Worm (Caenorhabditis elegans) whole organism, L1 larva: ENCODE results near the gene srt-15.

Experiments
- F16B12.6 ChIP-seq: fragments of 150-350 bp; optimal IDR thresholded peaks from 2 replicates; lab custom pipeline; 2014; ENCODE audit warnings: missing biosample characterization, missing genetic modification characterization
- aha-1 ChIP-seq: fragments of 150-350 bp; optimal IDR thresholded peaks from 2 replicates; lab custom pipeline; 2014; ENCODE audit warnings: missing biosample characterization, missing genetic modification characterization
- alr-1 ChIP-seq: fragments of 200-800 bp; sonication (Bioruptor generic); optimal IDR thresholded peaks from 2 replicates; lab custom pipeline; 2018; ENCODE audit warnings: borderline replicate concordance, mild to moderate bottlenecking, missing genetic modification characterization, missing compliant biosample characterization
- ama-1 ChIP-seq: fragments of 150-350 bp; optimal IDR thresholded peaks from 2 replicates; lab custom pipeline; 2014
- blmp-1 ChIP-seq: fragments of 150-350 bp; optimal IDR thresholded peaks from 2 replicates; lab custom pipeline; 2014; ENCODE audit warnings: missing biosample characterization, missing genetic modification characterization
- ceh-88 ChIP-seq: fragments of 200-800 bp; sonication (Bioruptor generic); IDR thresholded peaks from 2 replicates; pipeline ENCODE4 v1.3.6; 2022; ENCODE audit warnings: missing genetic modification characterization, missing compliant biosample characterization
- ces-1 ChIP-seq: fragments of 150-350 bp; optimal IDR thresholded peaks from 2 replicates; lab custom pipeline; 2014; ENCODE audit warnings: missing biosample characterization, missing genetic modification reagents, missing genetic modification characterization
- dsc-1 ChIP-seq: sonication (generic microtip); optimal IDR thresholded peaks from 2 replicates; lab custom pipeline; 2016; ENCODE audit warnings: mild to moderate bottlenecking, missing genetic modification characterization, missing compliant biosample characterization
- efl-3 ChIP-seq: fragments of 200-800 bp; sonication (Bioruptor generic); optimal IDR thresholded peaks from 2 replicates; lab custom pipeline; 2018; ENCODE audit warnings: mild to moderate bottlenecking, missing genetic modification characterization, missing compliant biosample characterization
- egl-13 ChIP-seq: sonication (generic microtip); optimal IDR thresholded peaks from 2 replicates; lab custom pipeline; 2016; ENCODE audit warnings: missing genotype, missing genetic modification reagents, missing genetic modification characterization, missing compliant biosample characterization
- elt-2 ChIP-seq: sonication (generic microtip); optimal IDR thresholded peaks from 2 replicates; lab custom pipeline; 2016; ENCODE audit warnings: missing genetic modification characterization, mild to moderate bottlenecking, inconsistent platforms, missing compliant biosample characterization, missing genetic modification reagents
- ets-5 ChIP-seq: fragments of 200-800 bp; sonication (Bioruptor generic); IDR thresholded peaks from 2 replicates; pipeline ENCODE4 v1.3.6; 2022; ENCODE audit warnings: missing genetic modification characterization, missing compliant biosample characterization
- fkh-8 ChIP-seq: sonication (generic microtip); optimal IDR thresholded peaks from 2 replicates; lab custom pipeline; 2016; ENCODE audit warnings: mild to moderate bottlenecking, missing genetic modification characterization, missing compliant biosample characterization
- fos-1 ChIP-seq: fragments of 150-350 bp; optimal IDR thresholded peaks from 2 replicates; lab custom pipeline; 2014; ENCODE audit warnings: missing biosample characterization, missing genetic modification characterization
- grh-1 ChIP-seq: fragments of 200-800 bp; sonication (Bioruptor generic); IDR thresholded peaks from 2 replicates; pipeline ENCODE4 v1.3.6; 2022; ENCODE audit warnings: missing genetic modification reagents, missing genetic modification characterization, missing compliant biosample characterization
- hlh-4 ChIP-seq: sonication (generic microtip); optimal IDR thresholded peaks from 2 replicates; lab custom pipeline; 2016; ENCODE audit warnings: mild to moderate bottlenecking, missing genetic modification characterization, missing compliant biosample characterization
- hpl-2 ChIP-seq: fragments of 150-350 bp; optimal IDR thresholded peaks from 2 replicates; lab custom pipeline; 2014; ENCODE audit warnings: missing biosample characterization, missing genetic modification reagents, missing genetic modification characterization
- isw-1 ChIP-seq: fragments of 200-800 bp; sonication (Bioruptor generic); IDR thresholded peaks from 2 replicates; pipeline ENCODE4 v1.3.6; 2022; ENCODE audit warnings: missing genetic modification characterization, missing compliant biosample characterization
- lin-15B ChIP-seq: fragments of 150-350 bp; sonication (generic microtip); optimal IDR thresholded peaks from 3 replicates; lab custom pipeline; 2014; ENCODE audit warnings: missing biosample characterization, missing genetic modification characterization
- mab-9 ChIP-seq: fragments of 200-800 bp; sonication (Bioruptor generic); IDR thresholded peaks from 2 replicates; pipeline ENCODE4 v1.3.6; 2022; ENCODE audit warnings: missing genetic modification reagents, missing genetic modification characterization, missing compliant biosample characterization
- mef-2 ChIP-seq: fragments of 150-350 bp; optimal IDR thresholded peaks from 2 replicates; lab custom pipeline; 2014; ENCODE audit warnings: missing biosample characterization, missing genetic modification characterization
- nhr-12 ChIP-seq: sonication (generic microtip); optimal IDR thresholded peaks from 2 replicates; lab custom pipeline; 2017; ENCODE audit warnings: missing biosample characterization, missing genetic modification characterization
- nhr-20 ChIP-seq: sonication (generic microtip); optimal IDR thresholded peaks from 2 replicates; lab custom pipeline; 2016; ENCODE audit warnings: mild to moderate bottlenecking, missing genetic modification characterization, missing compliant biosample characterization
- nhr-28 ChIP-seq: fragments of 150-350 bp; optimal IDR thresholded peaks from 2 replicates; lab custom pipeline; 2014; ENCODE audit warnings: missing biosample characterization, missing genetic modification characterization
- nhr-47 ChIP-seq: sonication (generic microtip); optimal IDR thresholded peaks from 2 replicates; lab custom pipeline; 2016; ENCODE audit warnings: mild to moderate bottlenecking, missing genetic modification characterization, moderate library complexity, missing compliant biosample characterization
- nhr-71 ChIP-seq: sonication (generic microtip); optimal IDR thresholded peaks from 2 replicates; lab custom pipeline; 2016; ENCODE audit warnings: mild to moderate bottlenecking, missing genetic modification characterization, moderate library complexity, missing compliant biosample characterization
- nhr-77 ChIP-seq: fragments of 150-350 bp; optimal IDR thresholded peaks from 2 replicates; lab custom pipeline; 2014; ENCODE audit warnings: missing biosample characterization, missing genetic modification characterization
- nhr-84 ChIP-seq: sonication (generic microtip); optimal IDR thresholded peaks from 2 replicates; lab custom pipeline; 2017; ENCODE audit warnings: missing biosample characterization, missing genetic modification characterization
- nhr-90 ChIP-seq: sonication (generic microtip); optimal IDR thresholded peaks from 2 replicates; lab custom pipeline; 2016; ENCODE audit warnings: mild to moderate bottlenecking, missing genetic modification characterization, missing compliant biosample characterization; ENCODE audit not compliant: poor library complexity
- pqm-1 ChIP-seq: sonication (generic microtip); optimal IDR thresholded peaks from 3 replicates; lab custom pipeline; 2017; ENCODE audit warnings: missing biosample characterization, missing genetic modification characterization
- rnt-1 ChIP-seq: sonication (generic microtip); optimal IDR thresholded peaks from 2 replicates; lab custom pipeline; 2016; ENCODE audit warnings: mild to moderate bottlenecking, missing genetic modification characterization, moderate library complexity, missing compliant biosample characterization
- snpc-4 ChIP-seq: fragments of 150-350 bp; optimal IDR thresholded peaks from 2 replicates; lab custom pipeline; 2014; ENCODE audit warnings: missing biosample characterization, missing genetic modification characterization
- sox-4 ChIP-seq: sonication (generic microtip); optimal IDR thresholded peaks from 2 replicates; lab custom pipeline; 2016; ENCODE audit warnings: missing genetic modification characterization, missing compliant biosample characterization
- sptf-1 ChIP-seq: fragments of 150-350 bp; optimal IDR thresholded peaks from 2 replicates; lab custom pipeline; 2014; ENCODE audit warnings: missing biosample characterization, missing genetic modification characterization
- swsn-7 ChIP-seq: sonication (generic microtip); optimal IDR thresholded peaks from 2 replicates; lab custom pipeline; 2016; ENCODE audit warnings: missing genetic modification characterization, missing compliant biosample characterization
- unc-62 ChIP-seq: fragments of 150-350 bp; optimal IDR thresholded peaks from 2 replicates; lab custom pipeline; 2014; ENCODE audit warnings: missing biosample characterization, missing genetic modification reagents, missing genetic modification characterization
- unc-98 ChIP-seq: fragments of 200-800 bp; sonication (Bioruptor generic); IDR thresholded peaks from 2 replicates; pipeline ENCODE4 v1.3.6; 2022; ENCODE audit warnings: missing genetic modification characterization, missing compliant biosample characterization
- xbp-1 ChIP-seq: sonication (generic microtip); optimal IDR thresholded peaks from 2 replicates; lab custom pipeline; 2016; ENCODE audit warnings: missing genetic modification characterization, missing compliant biosample characterization
- ztf-11 ChIP-seq, 2 experiments: sonication (generic microtip); optimal IDR thresholded peaks; 2 replicates each; lab custom pipeline; 2016 to 2017; ENCODE audit warnings: missing genetic modification characterization in 2 of 2, missing biosample characterization in 1 of 2, missing compliant biosample characterization in 1 of 2
- ztf-4 ChIP-seq: fragments of 150-350 bp; optimal IDR thresholded peaks from 2 replicates; lab custom pipeline; 2014; ENCODE audit warnings: missing biosample characterization, missing genetic modification characterization

Gene srt-15

ce11 chrV:3062078-3062477 is at the start of gene srt-15:
Gene srt-15 (minus strand): TSS chrV:3062178.
- no peak for TF ChIP-seq sptf-1
- no peak for TF ChIP-seq hlh-4
- TF ChIP-seq nhr-84: no peak
- TF ChIP-seq ztf-11 (tag; optimal IDR thresholded peaks at IDR 0.05; lab: Kevin White, UChicago): no peak
- TF ChIP-seq alr-1 (tag; lab: Kevin White, UChicago): no peak
- no peak for TF ChIP-seq swsn-7 (tag; lab: Kevin White, UChicago)
- TF ChIP-seq nhr-20 (tag; lab: Kevin White, UChicago): no peak
- no peak for TF ChIP-seq egl-13 (tag; lab: Kevin White, UChicago)
- TF ChIP-seq fos-1: no peak
- no peak for TF ChIP-seq unc-98

ce11 chrV:3107450-3107849 is 45.5 kb upstream of the srt-15 start, which contains the start of gene str-68:
Gene str-68 (minus strand): TSS chrV:3107550.
- TF ChIP-seq hlh-4: no peak
- no peak for TF ChIP-seq blmp-1 (tag; lab: Kevin White, UChicago)
- no peak for TF ChIP-seq nhr-71 (tag; lab: Kevin White, UChicago)
- no peak for TF ChIP-seq sptf-1
- TF ChIP-seq fos-1: no peak
- TF ChIP-seq unc-98: no peak
- TF ChIP-seq F16B12.6 (tag; lab: Kevin White, UChicago): no peak
- no peak for TF ChIP-seq nhr-77 (tag; lab: Kevin White, UChicago)
- TF ChIP-seq ceh-88: no peak
- no peak for TF ChIP-seq egl-13 (tag; lab: Kevin White, UChicago)
- TF ChIP-seq nhr-47 (tag; lab: Kevin White, UChicago): no peak
- TF ChIP-seq hpl-2 (GFP tag; lab: Kevin White, UChicago): no peak
- TF ChIP-seq mab-9 (GFP tag; lab: Robert Waterston, UW): no peak
- TF ChIP-seq isw-1 (GFP tag; lab: Robert Waterston, UW): no peak
- TF ChIP-seq elt-2 (tag; lab: Kevin White, UChicago): no peak
- no peak for TF ChIP-seq grh-1 (GFP tag; lab: Robert Waterston, UW)
- TF ChIP-seq dsc-1 (tag; lab: Kevin White, UChicago): no peak
- no peak for TF ChIP-seq sox-4 (tag; lab: Kevin White, UChicago)
- no peak for TF ChIP-seq lin-15B (tag; lab: Kevin White, UChicago)
- TF ChIP-seq ets-5 (GFP tag; lab: Robert Waterston, UW): no peak

DNA sequence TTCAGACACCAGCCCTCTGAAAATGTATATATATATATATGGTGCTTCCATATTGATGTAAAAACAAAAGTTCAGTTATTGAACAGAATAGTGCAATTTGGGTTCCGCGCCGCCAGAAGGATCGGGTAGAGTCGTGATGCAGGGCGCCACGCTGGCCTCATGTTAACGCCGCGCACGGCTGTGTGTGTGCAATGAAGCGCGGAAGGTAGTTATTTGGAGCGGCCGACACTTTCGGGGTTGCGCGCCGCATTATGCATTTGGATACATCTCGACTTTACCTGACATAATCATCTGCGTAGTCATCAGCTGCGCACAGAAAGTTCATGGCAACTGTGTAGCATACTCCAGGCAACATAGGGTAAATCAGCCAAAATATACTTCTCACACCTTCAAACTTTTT is 44.8 kb upstream of the srt-15 start:
- peak; percentile 25 for TF ChIP-seq snpc-4 (tag; lab: Kevin White, UChicago)
- TF ChIP-seq grh-1 (GFP tag; lab: Robert Waterston, UW): no peak

DNA sequence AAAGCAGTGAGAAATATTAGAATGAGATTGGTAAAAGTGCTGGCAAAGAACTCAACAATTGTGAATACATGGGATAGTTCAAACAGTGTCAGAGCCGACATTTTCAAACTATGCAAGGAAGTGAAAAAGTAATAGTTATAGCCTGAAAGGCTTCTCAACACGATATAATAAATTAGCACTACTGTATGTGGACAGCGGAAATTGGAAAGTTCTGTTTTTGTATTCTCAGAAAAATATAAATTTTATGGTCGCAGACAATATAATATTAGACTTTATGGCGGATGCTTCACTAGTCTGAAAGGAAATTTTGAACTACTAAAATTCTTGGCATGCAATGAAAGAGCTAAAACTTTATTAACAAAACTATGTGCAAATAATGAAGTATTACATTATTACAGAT is 43.8 kb upstream of the srt-15 start, which contains the start of gene str-69:
Gene str-69 (minus strand): TSS at position 101 of the 400 bp plus-strand sequence.
- no peak for TF ChIP-seq ets-5 (GFP tag; lab: Robert Waterston, UW)
- no peak for TF ChIP-seq F16B12.6 (tag; lab: Kevin White, UChicago)
- TF ChIP-seq unc-98: no peak
- no peak for TF ChIP-seq nhr-28 (tag; lab: Kevin White, UChicago)
- TF ChIP-seq efl-3 (GFP tag; lab: Kevin White, UChicago): no peak
- TF ChIP-seq ces-1 (GFP tag; lab: Kevin White, UChicago): no peak
- no peak for TF ChIP-seq xbp-1 (tag; lab: Kevin White, UChicago)
- no peak for TF ChIP-seq rnt-1 (tag; lab: Kevin White, UChicago)
- TF ChIP-seq aha-1 (tag; lab: Kevin White, UChicago): no peak
- TF ChIP-seq pqm-1 (tag; lab: Kevin White, UChicago): no peak
- no peak for TF ChIP-seq ama-1 (lab: Kevin White, UChicago)
- TF ChIP-seq nhr-12: no peak
- TF ChIP-seq mab-9 (GFP tag; lab: Robert Waterston, UW): no peak
- no peak for TF ChIP-seq nhr-84
- no peak for TF ChIP-seq dsc-1 (tag; lab: Kevin White, UChicago)
- no peak for TF ChIP-seq ztf-4 (tag; lab: Kevin White, UChicago)
- TF ChIP-seq mef-2 (tag; lab: Kevin White, UChicago): no peak
- no peak for TF ChIP-seq fkh-8 (tag; lab: Kevin White, UChicago)
- TF ChIP-seq unc-62 (GFP tag; lab: Kevin White, UChicago): no peak
- no peak for TF ChIP-seq nhr-90 (tag; lab: Kevin White, UChicago)
